Worm (Caenorhabditis elegans): ENCODE results near the gene pha-4.

Gene pha-4

ce11 chrV:20763192-20763591 is 10.3 kb downstream of the pha-4 start:
- TF ChIP-seq flt-1 (GFP tag; IDR thresholded peaks at IDR 0.05) (no peak), ref-1 (GFP tag; conservative IDR thresholded peaks at IDR 0.05) (no peak), tab-1 (GFP tag; IDR thresholded peaks at IDR 0.05) (no peak), cog-1 (tag; optimal IDR thresholded peaks at IDR 0.05) (no peak), klf-2 (GFP tag; conservative IDR thresholded peaks at IDR 0.05) (no peak), T22C8.4 (GFP tag; IDR thresholded peaks at IDR 0.05) (no peak), ztf-23 (GFP tag; IDR thresholded peaks at IDR 0.05) (no peak), med-1 (GFP tag; optimal IDR thresholded peaks at IDR 0.05; ENCODE audit: insufficient read depth) (no peak)

ce11 chrV:20770061-20770460 is 17.2 kb downstream of the pha-4 start, which contains the start of gene elp-1:
elp-1 (minus strand) TSS chrV:20770161.
- TF ChIP-seq ref-1 (GFP tag; conservative IDR thresholded peaks at IDR 0.05) (no peak), ztf-29 (GFP tag; IDR thresholded peaks at IDR 0.05) (no peak), flt-1 (GFP tag; IDR thresholded peaks at IDR 0.05) (no peak), tab-1 (GFP tag; IDR thresholded peaks at IDR 0.05) (no peak), T22C8.4 (GFP tag; IDR thresholded peaks at IDR 0.05) (no peak), ztf-23 (GFP tag; IDR thresholded peaks at IDR 0.05) (no peak), cog-1 (tag; optimal IDR thresholded peaks at IDR 0.05) (no peak), med-1 (GFP tag; optimal IDR thresholded peaks at IDR 0.05; ENCODE audit: insufficient read depth) (no peak), klf-2 (GFP tag; conservative IDR thresholded peaks at IDR 0.05) (no peak)

- TF ChIP-seq klf-2 (GFP tag; conservative IDR thresholded peaks at IDR 0.05) (no peak), cog-1 (tag; optimal IDR thresholded peaks at IDR 0.05) (no peak), med-1 (GFP tag; optimal IDR thresholded peaks at IDR 0.05; ENCODE audit: insufficient read depth) (no peak), tab-1 (GFP tag; IDR thresholded peaks at IDR 0.05) (no peak), ztf-29 (GFP tag; IDR thresholded peaks at IDR 0.05) (no peak), ztf-23 (GFP tag; IDR thresholded peaks at IDR 0.05) (no peak), T22C8.4 (GFP tag; IDR thresholded peaks at IDR 0.05) (no peak), ref-1 (GFP tag; conservative IDR thresholded peaks at IDR 0.05) (no peak), flt-1 (GFP tag; IDR thresholded peaks at IDR 0.05) (no peak)
These were observed 18.0 kb downstream of the pha-4 start for ce11 chrV:20770846-20771245.

- TF ChIP-seq med-1 (GFP tag; optimal IDR thresholded peaks at IDR 0.05; ENCODE audit: insufficient read depth) = no peak
- no peak for TF ChIP-seq ztf-29 (GFP tag; IDR thresholded peaks at IDR 0.05)
- no peak for TF ChIP-seq klf-2 (GFP tag; conservative IDR thresholded peaks at IDR 0.05)
- no peak for TF ChIP-seq ref-1 (GFP tag; conservative IDR thresholded peaks at IDR 0.05)
- TF ChIP-seq T22C8.4 (GFP tag; IDR thresholded peaks at IDR 0.05) = no peak
- no peak for TF ChIP-seq flt-1 (GFP tag; IDR thresholded peaks at IDR 0.05)
- TF ChIP-seq cog-1 (tag; optimal IDR thresholded peaks at IDR 0.05) = no peak
- no peak for TF ChIP-seq tab-1 (GFP tag; IDR thresholded peaks at IDR 0.05)
- TF ChIP-seq ztf-23 (GFP tag; IDR thresholded peaks at IDR 0.05) = no peak
These were observed 18.9 kb downstream of the pha-4 start for ce11 chrV:20771702-20772101.

- TF ChIP-seq tab-1 (GFP tag; IDR thresholded peaks at IDR 0.05) = no peak
- no peak for TF ChIP-seq flt-1 (GFP tag; IDR thresholded peaks at IDR 0.05)
- no peak for TF ChIP-seq T22C8.4 (GFP tag; IDR thresholded peaks at IDR 0.05)
- no peak for TF ChIP-seq ztf-23 (GFP tag; IDR thresholded peaks at IDR 0.05)
- TF ChIP-seq med-1 (GFP tag; optimal IDR thresholded peaks at IDR 0.05; ENCODE audit: insufficient read depth) = no peak
- no peak for TF ChIP-seq ztf-29 (GFP tag; IDR thresholded peaks at IDR 0.05)
- TF ChIP-seq klf-2 (GFP tag; conservative IDR thresholded peaks at IDR 0.05) = no peak
- no peak for TF ChIP-seq ref-1 (GFP tag; conservative IDR thresholded peaks at IDR 0.05)
- TF ChIP-seq cog-1 (tag; optimal IDR thresholded peaks at IDR 0.05) = no peak
These were observed 20.8 kb downstream of the pha-4 start, which contains the start of gene F38A6.5 for ce11 chrV:20773647-20774046. F38A6.5 (minus strand) TSS chrV:20773747.

ce11 chrV:20775269-20775668 is 22.4 kb downstream of the pha-4 start, which contains the start of gene F38A6.4:
F38A6.4 (minus strand) TSS chrV:20775369.
- TF ChIP-seq T22C8.4 (GFP tag; IDR thresholded peaks at IDR 0.05) (no peak), ztf-29 (GFP tag; IDR thresholded peaks at IDR 0.05) (no peak), flt-1 (GFP tag; IDR thresholded peaks at IDR 0.05) (no peak)

- no peak for TF ChIP-seq ztf-29 (GFP tag; IDR thresholded peaks at IDR 0.05)
- no peak for TF ChIP-seq klf-2 (GFP tag; conservative IDR thresholded peaks at IDR 0.05)
- TF ChIP-seq ztf-23 (GFP tag; IDR thresholded peaks at IDR 0.05) = no peak
- TF ChIP-seq cog-1 (tag; optimal IDR thresholded peaks at IDR 0.05) = no peak
- no peak for TF ChIP-seq med-1 (GFP tag; optimal IDR thresholded peaks at IDR 0.05; ENCODE audit: insufficient read depth)
- TF ChIP-seq T22C8.4 (GFP tag; IDR thresholded peaks at IDR 0.05) = no peak
- no peak for TF ChIP-seq flt-1 (GFP tag; IDR thresholded peaks at IDR 0.05)
- no peak for TF ChIP-seq tab-1 (GFP tag; IDR thresholded peaks at IDR 0.05)
- TF ChIP-seq ref-1 (GFP tag; conservative IDR thresholded peaks at IDR 0.05) = no peak
These were observed 23.9 kb downstream of the pha-4 start for ce11 chrV:20776761-20777160.

ce11 chrV:20778257-20778697 is 25.4 kb downstream of the pha-4 start:
- TF ChIP-seq flt-1 (GFP tag; IDR thresholded peaks at IDR 0.05) (peak; percentile 51; the same call in 1 of the 2 replicates), ztf-23 (GFP tag; IDR thresholded peaks at IDR 0.05) (0 out of 2 replicates have a peak, but pooled peaks have one; percentile 5), cog-1 (tag; optimal IDR thresholded peaks at IDR 0.05) (peak; percentile 87), T22C8.4 (GFP tag; IDR thresholded peaks at IDR 0.05) (no peak)

ce11 chrV:20778886-20779285 is 26.0 kb downstream of the pha-4 start:
- TF ChIP-seq cog-1 (tag; optimal IDR thresholded peaks at IDR 0.05) = no peak
- no peak for TF ChIP-seq T22C8.4 (GFP tag; IDR thresholded peaks at IDR 0.05)
- TF ChIP-seq flt-1 (GFP tag; IDR thresholded peaks at IDR 0.05) = no peak

- TF ChIP-seq cog-1 (tag; optimal IDR thresholded peaks at IDR 0.05) = no peak
- TF ChIP-seq ztf-29 (GFP tag; IDR thresholded peaks at IDR 0.05) = no peak
- TF ChIP-seq klf-2 (GFP tag; conservative IDR thresholded peaks at IDR 0.05) = no peak
- no peak for TF ChIP-seq ztf-23 (GFP tag; IDR thresholded peaks at IDR 0.05)
- TF ChIP-seq med-1 (GFP tag; optimal IDR thresholded peaks at IDR 0.05; ENCODE audit: insufficient read depth) = no peak
- no peak for TF ChIP-seq flt-1 (GFP tag; IDR thresholded peaks at IDR 0.05)
- no peak for TF ChIP-seq ref-1 (GFP tag; conservative IDR thresholded peaks at IDR 0.05)
- no peak for TF ChIP-seq tab-1 (GFP tag; IDR thresholded peaks at IDR 0.05)
These were observed 27.0 kb downstream of the pha-4 start for ce11 chrV:20779707-20780346.
